Fruit fly (Drosophila melanogaster): ENCODE data around the gene CG18662.

- TF ChIP-seq Dll (optimal IDR thresholded peaks at IDR 0.05): no peak
- TF ChIP-seq usp (GFP tag; optimal IDR thresholded peaks at IDR 0.05): no peak
- no peak for TF ChIP-seq psq (optimal IDR thresholded peaks at IDR 0.05)
- TF ChIP-seq pan (optimal IDR thresholded peaks at IDR 0.05): no peak
These were observed 2.3 kb downstream of the CG18662 start for dm6 chr2L:8982584-8983302.
